Worm (Caenorhabditis elegans): ENCODE data around the gene lsm-5.

The lsm-5 gene

DNA sequence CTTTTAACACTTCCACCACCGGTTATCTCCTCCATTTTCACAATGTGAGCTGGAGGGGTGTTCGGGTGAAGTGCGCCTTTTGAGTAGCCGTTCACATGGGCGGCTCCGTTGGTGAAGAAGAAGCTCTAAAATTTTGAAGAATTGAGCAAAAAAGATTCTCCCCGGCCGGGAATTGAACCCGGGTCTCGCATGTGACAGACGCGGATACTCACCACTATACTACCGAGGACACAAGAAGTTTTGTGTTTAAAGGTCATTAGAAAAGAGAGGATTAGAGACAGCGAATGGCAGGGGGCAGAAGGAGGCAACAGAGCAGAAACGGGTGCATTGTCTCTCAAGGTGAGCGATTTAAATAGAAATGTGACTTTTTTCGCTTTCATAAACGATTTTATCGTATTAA is 18.5 kb upstream of the lsm-5 start (continued):
- TF ChIP-seq dpff-1 (tag; optimal IDR thresholded peaks at IDR 0.05) (no peak), snpc-1.3 (tag; optimal IDR thresholded peaks at IDR 0.05; ENCODE audit: insufficient read depth) (peak; percentile 67), lag-1 (GFP tag; IDR thresholded peaks at IDR 0.05) (no peak), nhr-120 (GFP tag; IDR thresholded peaks at IDR 0.05) (no peak), somi-1 (GFP tag; optimal IDR thresholded peaks at IDR 0.05) (no peak), hmg-20 (GFP tag; IDR thresholded peaks at IDR 0.05) (0 out of 2 replicates have a peak, but pooled peaks have one; percentile 6), ztf-28 (GFP tag; IDR thresholded peaks at IDR 0.05) (peak; percentile 75; the same call in 1 of the 2 replicates), bed-2 (GFP tag; IDR thresholded peaks at IDR 0.05) (no peak), pbrm-1 (GFP tag; IDR thresholded peaks at IDR 0.05) (peak; percentile 62), ama-1 (optimal IDR thresholded peaks at IDR 0.05) (no peak), ama-1 (GFP tag; optimal IDR thresholded peaks at IDR 0.05) (peak; percentile 22 to 32), aptf-2 (GFP tag; conservative IDR thresholded peaks at IDR 0.05) (no peak), chd-7 (tag; optimal IDR thresholded peaks at IDR 0.05) (peak; percentile 60), let-526 (GFP tag; IDR thresholded peaks at IDR 0.05) (0 out of 2 replicates have a peak, but pooled peaks have one; percentile 15), atf-7 (tag; optimal IDR thresholded peaks at IDR 0.05) (peak; percentile 24), tlf-1 (GFP tag; optimal IDR thresholded peaks at IDR 0.05) (no peak), cebp-1 (GFP tag; IDR thresholded peaks at IDR 0.05) (0 out of 2 replicates have a peak, but pooled peaks have one; percentile 20), cebp-1 (tag; optimal IDR thresholded peaks at IDR 0.05) (peak; percentile 62), madf-8 (GFP tag; conservative IDR thresholded peaks at IDR 0.05) (no peak), attf-3 (GFP tag; conservative IDR thresholded peaks at IDR 0.05) (peak; percentile 63), nfya-2 (GFP tag; IDR thresholded peaks at IDR 0.05) (no peak), F49E8.2 (tag; optimal IDR thresholded peaks at IDR 0.05; ENCODE audit: insufficient read depth) (peak; percentile 19), him-1 (tag; optimal IDR thresholded peaks at IDR 0.05) (peak; percentile 71), ztf-26 (tag; optimal IDR thresholded peaks at IDR 0.05) (peak; percentile 39), attf-6 (GFP tag; IDR thresholded peaks at IDR 0.05) (no peak), hsf-1 (GFP tag; IDR thresholded peaks at IDR 0.05) (peak; percentile 56; the same call in 1 of the 2 replicates), C17E4.6 (GFP tag; IDR thresholded peaks at IDR 0.05) (peak; percentile 30; the same call in 1 of the 2 replicates), madf-10 (tag; optimal IDR thresholded peaks at IDR 0.05) (peak; percentile 62), madf-6 (GFP tag; IDR thresholded peaks at IDR 0.05) (peak; percentile 44), snpc-3.4 (tag; optimal IDR thresholded peaks at IDR 0.05) (peak; percentile 38), hrde-1 (tag; optimal IDR thresholded peaks at IDR 0.05; ENCODE audit: borderline replicate concordance) (peak; percentile 7), zim-3 (tag; optimal IDR thresholded peaks at IDR 0.05) (peak; percentile 72), gei-17 (GFP tag; optimal IDR thresholded peaks at IDR 0.05) (no peak), snpc-4 (GFP tag; optimal IDR thresholded peaks at IDR 0.05) (peak; percentile 47), snpc-4 (tag; optimal IDR thresholded peaks at IDR 0.05) (peak in 3 of 4 experiments; percentile 33 to 68 (median 43)), attf-5 (GFP tag; optimal IDR thresholded peaks at IDR 0.05) (peak; percentile 51), B0035.1 (tag; optimal IDR thresholded peaks at IDR 0.05) (peak; percentile 31), K11D2.4 (GFP tag; IDR thresholded peaks at IDR 0.05) (no peak), bed-1 (GFP tag; IDR thresholded peaks at IDR 0.05) (no peak), Y79H2A.3 (GFP tag; conservative IDR thresholded peaks at IDR 0.05) (no peak), unc-62 (GFP tag; optimal IDR thresholded peaks at IDR 0.05) (no peak), nhr-90 (tag; optimal IDR thresholded peaks at IDR 0.05) (peak; percentile 49), Y56A3A.18 (GFP tag; IDR thresholded peaks at IDR 0.05) (peak; percentile 84; the same call in 1 of the 2 replicates), lin-35 (GFP tag; optimal IDR thresholded peaks at IDR 0.05) (peak in 1 of 3 experiments; percentile 54), sdz-38 (tag; optimal IDR thresholded peaks at IDR 0.05) (no peak), F52B5.7 (tag; optimal IDR thresholded peaks at IDR 0.05) (no peak), athp-1 (tag; optimal IDR thresholded peaks at IDR 0.05) (peak; percentile 27), ets-4 (GFP tag; optimal IDR thresholded peaks at IDR 0.05) (peak; percentile 18), lin-26 (GFP tag; IDR thresholded peaks at IDR 0.05) (peak; percentile 91)

Measured in whole organism, young adult.